Fruit fly (Drosophila melanogaster) whole organism, prepupa: ENCODE data around the gene Rsph3.
A peak's percentile ranks its signal among the peaks of the same experiment; 100 is the strongest.

Experiments used
- CG10631 ChIP-seq: fragments of 200-800 bp; sonication (Bioruptor generic); optimal IDR thresholded peaks from 2 replicates; lab custom pipeline; 2016; ENCODE audit warnings: missing biosample characterization, missing genetic modification characterization
- CG10669 ChIP-seq: fragments of 200-800 bp; sonication (Bioruptor generic); optimal IDR thresholded peaks from 3 replicates; lab custom pipeline; 2018; ENCODE audit warnings: missing biosample characterization, mild to moderate bottlenecking, missing genetic modification characterization, moderate library complexity
- CG11762 ChIP-seq: fragments of 200-800 bp; sonication (Bioruptor generic); optimal IDR thresholded peaks from 3 replicates; lab custom pipeline; 2016; ENCODE audit warnings: missing biosample characterization, missing genetic modification characterization; ENCODE audit not compliant: insufficient read depth
- CG11902 ChIP-seq: fragments of 200-800 bp; sonication (Bioruptor generic); optimal IDR thresholded peaks from 3 replicates; lab custom pipeline; 2016; ENCODE audit warnings: missing biosample characterization, missing genetic modification characterization
- CG1621 ChIP-seq: fragments of 200-800 bp; sonication (Bioruptor generic); optimal IDR thresholded peaks from 3 replicates; lab custom pipeline; 2018; ENCODE audit warnings: missing biosample characterization, mild to moderate bottlenecking, missing genetic modification characterization
- CG16779 ChIP-seq: fragments of 200-800 bp; sonication (Bioruptor generic); optimal IDR thresholded peaks from 3 replicates; lab custom pipeline; 2017; ENCODE audit warnings: missing biosample characterization, mild to moderate bottlenecking, missing genetic modification characterization
- CG3032 ChIP-seq: fragments of 200-800 bp; optimal IDR thresholded peaks from 2 replicates; lab custom pipeline; 2019; ENCODE audit warnings: missing biosample characterization, mild to moderate bottlenecking, missing genetic modification characterization, moderate library complexity
- CG31627 ChIP-seq: fragments of 200-800 bp; sonication (Bioruptor generic); optimal IDR thresholded peaks from 3 replicates; lab custom pipeline; 2016; ENCODE audit warnings: missing biosample characterization, missing genetic modification characterization
- CG32006 ChIP-seq: fragments of 200-800 bp; sonication (Bioruptor generic); optimal IDR thresholded peaks from 3 replicates; lab custom pipeline; 2017; ENCODE audit warnings: missing biosample characterization, mild to moderate bottlenecking, missing genetic modification characterization
- CG34406 ChIP-seq: fragments of 200-800 bp; sonication (Bioruptor generic); optimal IDR thresholded peaks from 3 replicates; lab custom pipeline; 2016; ENCODE audit warnings: missing biosample characterization, missing genetic modification characterization
- CG3919 ChIP-seq: fragments of 200-800 bp; sonication (Bioruptor generic); optimal IDR thresholded peaks from 3 replicates; lab custom pipeline; 2016; ENCODE audit warnings: missing biosample characterization, missing genetic modification characterization
- CG4318 ChIP-seq: fragments of 200-800 bp; sonication (Bioruptor generic); optimal IDR thresholded peaks from 3 replicates; lab custom pipeline; 2017; ENCODE audit warnings: missing biosample characterization, mild to moderate bottlenecking, missing genetic modification characterization
- CG6163 ChIP-seq: fragments of 200-800 bp; sonication (Bioruptor generic); IDR thresholded peaks from 3 replicates; pipeline ENCODE4 v1.3.6; 2022; ENCODE audit warnings: missing biosample characterization, missing genetic modification characterization
- CG6276 ChIP-seq: fragments of 200-800 bp; sonication (Bioruptor generic); optimal IDR thresholded peaks from 2 replicates; lab custom pipeline; 2017; ENCODE audit warnings: missing biosample characterization, mild to moderate bottlenecking, missing genetic modification characterization
- CG6792 ChIP-seq: fragments of 200-800 bp; sonication (Bioruptor generic); optimal IDR thresholded peaks from 3 replicates; lab custom pipeline; 2016; ENCODE audit warnings: missing biosample characterization, missing genetic modification characterization
- CG6854 ChIP-seq: fragments of 200-800 bp; sonication (Bioruptor generic); optimal IDR thresholded peaks from 2 replicates; lab custom pipeline; 2017; ENCODE audit warnings: missing biosample characterization, mild to moderate bottlenecking, missing genetic modification characterization
- CG8319 ChIP-seq: fragments of 200-800 bp; sonication (Bioruptor generic); optimal IDR thresholded peaks from 3 replicates; lab custom pipeline; 2016; ENCODE audit warnings: missing biosample characterization, missing genetic modification characterization
- CG9139 ChIP-seq: fragments of 200-800 bp; sonication (Bioruptor generic); optimal IDR thresholded peaks from 3 replicates; lab custom pipeline; 2017; ENCODE audit warnings: missing biosample characterization, mild to moderate bottlenecking, missing genetic modification characterization
- Eip78C ChIP-seq: fragments of 200-800 bp; sonication (Bioruptor generic); peaks from one replicate; lab custom pipeline; 2016; ENCODE audit warnings: missing biosample characterization, missing genetic modification characterization
- Eip93F ChIP-seq: fragments of 200-800 bp; sonication (Bioruptor generic); optimal IDR thresholded peaks from 2 replicates; lab custom pipeline; 2016; ENCODE audit warnings: missing biosample characterization, mild to moderate bottlenecking, missing genetic modification characterization
- Ets21C ChIP-seq: fragments of 200-800 bp; sonication (Bioruptor generic); optimal IDR thresholded peaks from 3 replicates; lab custom pipeline; 2016; ENCODE audit warnings: missing biosample characterization, missing genetic modification characterization
- Ets96B ChIP-seq: fragments of 200-800 bp; optimal IDR thresholded peaks from 2 replicates; lab custom pipeline; 2019; ENCODE audit warnings: missing biosample characterization, mild to moderate bottlenecking, missing genetic modification characterization, moderate library complexity
- Hr38 ChIP-seq: sonication (Bioruptor generic); optimal IDR thresholded peaks from 2 replicates; lab custom pipeline; 2016; ENCODE audit warnings: missing biosample characterization, missing genetic modification characterization
- Hr39 ChIP-seq: fragments of 200-800 bp; sonication (Bioruptor generic); optimal IDR thresholded peaks from 2 replicates; lab custom pipeline; 2016; ENCODE audit warnings: missing biosample characterization, missing genetic modification characterization
- Hr4 ChIP-seq: fragments of 200-800 bp; sonication (Bioruptor generic); optimal IDR thresholded peaks from 3 replicates; lab custom pipeline; 2016; ENCODE audit warnings: missing biosample characterization, missing genetic modification characterization
- Met ChIP-seq: fragments of 200-800 bp; sonication (Bioruptor generic); optimal IDR thresholded peaks from 3 replicates; lab custom pipeline; 2016; ENCODE audit warnings: missing biosample characterization, missing genetic modification characterization
- OdsH ChIP-seq: fragments of 200-800 bp; sonication (Bioruptor generic); optimal IDR thresholded peaks from 3 replicates; lab custom pipeline; 2016; ENCODE audit warnings: missing biosample characterization, missing genetic modification characterization
- Smox ChIP-seq: fragments of 200-800 bp; sonication (Bioruptor generic); optimal IDR thresholded peaks from 3 replicates; lab custom pipeline; 2016; ENCODE audit warnings: missing biosample characterization, missing genetic modification characterization
- Sox102F ChIP-seq: fragments of 200-800 bp; sonication (Bioruptor generic); optimal IDR thresholded peaks from 2 replicates; lab custom pipeline; 2016; ENCODE audit warnings: missing biosample characterization, mild to moderate bottlenecking, missing genetic modification characterization
- acj6 ChIP-seq: fragments of 200-800 bp; sonication (Bioruptor generic); optimal IDR thresholded peaks from 3 replicates; lab custom pipeline; 2016; ENCODE audit warnings: missing biosample characterization, missing genetic modification characterization
- cyc ChIP-seq: fragments of 200-800 bp; sonication (Bioruptor generic); optimal IDR thresholded peaks from 3 replicates; lab custom pipeline; 2016; ENCODE audit warnings: missing biosample characterization, missing genetic modification characterization
- dsx ChIP-seq: fragments of 200-800 bp; optimal IDR thresholded peaks from 3 replicates; lab custom pipeline; 2019; ENCODE audit warnings: missing biosample characterization, mild to moderate bottlenecking, missing genetic modification characterization, moderate library complexity; ENCODE audit not compliant: poor library complexity, severe bottlenecking
- eg ChIP-seq: fragments of 200-800 bp; sonication (Bioruptor generic); IDR thresholded peaks from 3 replicates; pipeline ENCODE4 v1.3.6; 2022; ENCODE audit warnings: missing biosample characterization, missing genetic modification characterization
- esn ChIP-seq: fragments of 200-800 bp; sonication (Bioruptor generic); optimal IDR thresholded peaks from 2 replicates; lab custom pipeline; 2016; ENCODE audit warnings: missing biosample characterization, mild to moderate bottlenecking, missing genetic modification characterization, moderate library complexity
- fd85E ChIP-seq: fragments of 200-800 bp; sonication (Bioruptor generic); optimal IDR thresholded peaks from 3 replicates; lab custom pipeline; 2016; ENCODE audit warnings: missing biosample characterization, missing genetic modification characterization
- fkh ChIP-seq: fragments of 200-800 bp; sonication (Bioruptor generic); optimal IDR thresholded peaks from 3 replicates; lab custom pipeline; 2017; ENCODE audit warnings: missing biosample characterization, mild to moderate bottlenecking, missing genetic modification characterization, moderate library complexity
- lz ChIP-seq: fragments of 200-800 bp; sonication (Bioruptor generic); optimal IDR thresholded peaks from 3 replicates; lab custom pipeline; 2016; ENCODE audit warnings: missing biosample characterization, missing genetic modification characterization
- net ChIP-seq: fragments of 200-800 bp; sonication (Bioruptor generic); optimal IDR thresholded peaks from 3 replicates; lab custom pipeline; 2016; ENCODE audit warnings: missing biosample characterization, missing genetic modification characterization
- pdm3 ChIP-seq: fragments of 200-800 bp; sonication (Bioruptor generic); optimal IDR thresholded peaks from 3 replicates; lab custom pipeline; 2016; ENCODE audit warnings: missing biosample characterization, missing genetic modification characterization
- salr ChIP-seq, 2 experiments: fragments of 200-800 bp; sonication (Bioruptor generic); optimal IDR thresholded peaks; 3 replicates each; lab custom pipeline; 2016 to 2018; ENCODE audit warnings: missing biosample characterization in 2 of 2, missing genetic modification characterization in 2 of 2, mild to moderate bottlenecking in 1 of 2
- spab ChIP-seq: fragments of 200-800 bp; sonication (Bioruptor generic); optimal IDR thresholded peaks from 2 replicates; lab custom pipeline; 2017; ENCODE audit warnings: missing biosample characterization, mild to moderate bottlenecking, missing genetic modification characterization, missing genetic modification reagents
- svp ChIP-seq: fragments of 200-800 bp; sonication (Bioruptor generic); peaks from one replicate; lab custom pipeline; 2016; ENCODE audit warnings: missing biosample characterization, missing genetic modification characterization
- topi ChIP-seq: fragments of 200-800 bp; sonication (Bioruptor generic); optimal IDR thresholded peaks from 3 replicates; lab custom pipeline; 2016; ENCODE audit warnings: missing biosample characterization, missing genetic modification characterization
- vri ChIP-seq: fragments of 200-800 bp; sonication (Bioruptor generic); optimal IDR thresholded peaks from 3 replicates; lab custom pipeline; 2016; ENCODE audit warnings: missing biosample characterization, mild to moderate bottlenecking, missing genetic modification characterization

Gene Rsph3

dm6 chr3L:6752278-6753096 is 10.6 kb downstream of the Rsph3 start, which contains the start of the genes velo and Sbds (continued):
- TF ChIP-seq Eip93F: no peak
- peak; percentile 27 for TF ChIP-seq CG3032 (tag; lab: Kevin White, UChicago)
- no peak for TF ChIP-seq spab (GFP tag; lab: Kevin White, UChicago)
- TF ChIP-seq vri (GFP tag; lab: Kevin White, UChicago): no peak
- TF ChIP-seq salr (GFP tag; optimal IDR thresholded peaks at IDR 0.05; lab: Kevin White, UChicago): peak in 1 of 2 experiments; percentile 38
- TF ChIP-seq CG32006 (GFP tag; lab: Kevin White, UChicago): no peak
- TF ChIP-seq CG6854 (GFP tag; lab: Kevin White, UChicago): no peak
- TF ChIP-seq topi (GFP tag; lab: Kevin White, UChicago): peak; percentile 4
- no peak for TF ChIP-seq CG4318
- no peak for TF ChIP-seq CG34406 (GFP tag; lab: Kevin White, UChicago)
- peak; percentile 18 for TF ChIP-seq Ets21C
- no peak for TF ChIP-seq Hr4 (GFP tag; lab: Kevin White, UChicago)
- no peak for TF ChIP-seq Hr38 (GFP tag; lab: Kevin White, UChicago)
- TF ChIP-seq lz (GFP tag; lab: Kevin White, UChicago): peak; percentile 37
- TF ChIP-seq, all 60 proteins: peak for 28

dm6 chr3L:6750835-6751234 is 12.2 kb downstream of the Rsph3 start:
- no peak for TF ChIP-seq CG6163
- TF ChIP-seq CG3919 (GFP tag; lab: Kevin White, UChicago): no peak
- no peak for TF ChIP-seq CG11762 (GFP tag; lab: Kevin White, UChicago)
- TF ChIP-seq CG10669 (GFP tag; lab: Kevin White, UChicago): no peak
- no peak for TF ChIP-seq CG3032 (tag; lab: Kevin White, UChicago)
- no peak for TF ChIP-seq CG31627
- TF ChIP-seq CG10631: no peak
- TF ChIP-seq dsx: no peak
- no peak for TF ChIP-seq topi (GFP tag; lab: Kevin White, UChicago)
- no peak for TF ChIP-seq CG34406 (GFP tag; lab: Kevin White, UChicago)
- no peak for TF ChIP-seq CG11902 (GFP tag; lab: Kevin White, UChicago)
- no peak for TF ChIP-seq fkh
- TF ChIP-seq eg: no peak
- no peak for TF ChIP-seq CG9139
- TF ChIP-seq vri (GFP tag; lab: Kevin White, UChicago): no peak
- TF ChIP-seq fd85E (GFP tag; lab: Kevin White, UChicago): no peak
- TF ChIP-seq Hr4 (GFP tag; lab: Kevin White, UChicago): no peak
- TF ChIP-seq Sox102F (GFP tag; lab: Kevin White, UChicago): no peak
- TF ChIP-seq Hr39 (GFP tag; lab: Kevin White, UChicago): no peak

dm6 chr3L:6747127-6747526 is 15.9 kb downstream of the Rsph3 start:
- TF ChIP-seq CG9139 (no peak), CG11762 (GFP tag; lab: Kevin White, UChicago) (no peak), Smox (GFP tag; lab: Kevin White, UChicago) (peak; percentile 51), CG6276 (GFP tag; lab: Kevin White, UChicago) (no peak), CG6792 (GFP tag; lab: Kevin White, UChicago) (no peak), CG3032 (tag; lab: Kevin White, UChicago) (peak; percentile 43), net (no peak), Eip93F (no peak), Met (GFP tag; lab: Kevin White, UChicago) (peak; percentile 64), CG31627 (peak; percentile 60), cyc (peak; percentile 55), eg (peak; percentile 34; the same call in 2 of the 3 replicates), Ets96B (peak; percentile 33), lz (GFP tag; lab: Kevin White, UChicago) (peak; percentile 60), CG8319 (GFP tag; lab: Kevin White, UChicago) (no peak), Hr38 (GFP tag; lab: Kevin White, UChicago) (no peak), CG32006 (GFP tag; lab: Kevin White, UChicago) (peak; percentile 28), OdsH (GFP tag; lab: Kevin White, UChicago) (peak; percentile 24), CG4318 (no peak), acj6 (GFP tag; lab: Kevin White, UChicago) (peak; percentile 38), svp (GFP tag; lab: Kevin White, UChicago) (peak; percentile 77), pdm3 (peak; percentile 35), dsx (peak; percentile 50), CG3919 (GFP tag; lab: Kevin White, UChicago) (peak; percentile 63), CG1621 (tag; lab: Kevin White, UChicago) (peak; percentile 46), Hr4 (GFP tag; lab: Kevin White, UChicago) (peak; percentile 49), Eip78C (GFP tag; lab: Kevin White, UChicago) (peak; percentile 81), esn (GFP tag; lab: Kevin White, UChicago) (peak; percentile 72), CG16779 (no peak), Hr39 (GFP tag; lab: Kevin White, UChicago) (peak; percentile 58), CG10631 (peak; percentile 22), vri (GFP tag; lab: Kevin White, UChicago) (peak; percentile 35)
